Worm (Caenorhabditis elegans): ENCODE results near the gene aqp-12.
"Not testable (repeated sequence)": the region's sequence is repeated elsewhere in the genome, so short reads cannot be mapped to it uniquely, and the experiment has no call there.

aqp-12 gene

ce11 chrII:12202921-12203320, at the start of gene aqp-12:
aqp-12 (plus strand) TSS chrII:12203221.
- TF ChIP-seq hmg-4 (GFP tag; optimal IDR thresholded peaks at IDR 0.05): no peak
- TF ChIP-seq sea-1 (GFP tag; conservative IDR thresholded peaks at IDR 0.05): no peak
- TF ChIP-seq tra-4 (tag; optimal IDR thresholded peaks at IDR 0.05): no peak
- TF ChIP-seq ets-7 (tag; optimal IDR thresholded peaks at IDR 0.05): no peak
- TF ChIP-seq tbx-37 (GFP tag; conservative IDR thresholded peaks at IDR 0.05): no peak
- no peak for TF ChIP-seq ceh-13 (GFP tag; optimal IDR thresholded peaks at IDR 0.05)
- TF ChIP-seq hnd-1 (tag; optimal IDR thresholded peaks at IDR 0.05): no peak
- no peak for TF ChIP-seq hmbx-1 (tag; optimal IDR thresholded peaks at IDR 0.05)
- TF ChIP-seq pes-1 (GFP tag; IDR thresholded peaks at IDR 0.05): no peak
- no peak for TF ChIP-seq aly-1 (tag; optimal IDR thresholded peaks at IDR 0.05)
- TF ChIP-seq ama-1 (optimal IDR thresholded peaks at IDR 0.05): no peak
- no peak for TF ChIP-seq flt-1 (GFP tag; IDR thresholded peaks at IDR 0.05)
- no peak for TF ChIP-seq scrt-1 (GFP tag; IDR thresholded peaks at IDR 0.05)
- TF ChIP-seq tbx-11 (GFP tag; IDR thresholded peaks at IDR 0.05): no peak
- TF ChIP-seq B0310.2 (tag; optimal IDR thresholded peaks at IDR 0.05): no peak
- TF ChIP-seq ceh-36 (tag; optimal IDR thresholded peaks at IDR 0.05): no peak

- not testable (repeated sequence) for TF ChIP-seq hmbx-1, hnd-1, ets-7 (tag; optimal IDR thresholded peaks at IDR 0.05)
These were observed 48.8 kb upstream of the aqp-12 start, which contains the start of gene Y57A10A.5 for ce11 chrII:12154186-12154585. Y57A10A.5 (plus strand) TSS chrII:12154486.

ce11 chrII:12162997-12163396, 40.0 kb upstream of the aqp-12 start:
- TF ChIP-seq F13C5.2 (tag; optimal IDR thresholded peaks at IDR 0.05) (no peak), hnd-1 (tag; optimal IDR thresholded peaks at IDR 0.05) (no peak), sea-1 (GFP tag; conservative IDR thresholded peaks at IDR 0.05) (no peak), tbx-11 (GFP tag; IDR thresholded peaks at IDR 0.05) (no peak), tra-4 (tag; optimal IDR thresholded peaks at IDR 0.05) (no peak), B0310.2 (tag; optimal IDR thresholded peaks at IDR 0.05) (no peak), hmbx-1 (tag; optimal IDR thresholded peaks at IDR 0.05) (no peak), tbx-37 (GFP tag; conservative IDR thresholded peaks at IDR 0.05) (no peak), aly-1 (tag; optimal IDR thresholded peaks at IDR 0.05) (no peak), hmg-4 (GFP tag; optimal IDR thresholded peaks at IDR 0.05) (no peak), pes-1 (GFP tag; IDR thresholded peaks at IDR 0.05) (no peak), ceh-13 (GFP tag; optimal IDR thresholded peaks at IDR 0.05) (no peak), ama-1 (optimal IDR thresholded peaks at IDR 0.05) (no peak), scrt-1 (GFP tag; IDR thresholded peaks at IDR 0.05) (no peak), flt-1 (GFP tag; IDR thresholded peaks at IDR 0.05) (no peak), ceh-36 (tag; optimal IDR thresholded peaks at IDR 0.05) (no peak), ets-7 (tag; optimal IDR thresholded peaks at IDR 0.05) (no peak)

ce11 chrII:12164539-12164938, 38.5 kb upstream of the aqp-12 start, which contains the start of gene Y57A10A.8:
Y57A10A.8 (plus strand) TSS chrII:12164839.
- TF ChIP-seq ets-7 (tag; optimal IDR thresholded peaks at IDR 0.05); B0310.2 (tag; optimal IDR thresholded peaks at IDR 0.05); flt-1 (GFP tag; IDR thresholded peaks at IDR 0.05): not testable (repeated sequence)

- TF ChIP-seq flt-1 (GFP tag; IDR thresholded peaks at IDR 0.05): no peak
- TF ChIP-seq tbx-37 (GFP tag; conservative IDR thresholded peaks at IDR 0.05): no peak
- peak; percentile 92 for TF ChIP-seq ceh-36 (tag; optimal IDR thresholded peaks at IDR 0.05)
- no peak for TF ChIP-seq hmbx-1 (tag; optimal IDR thresholded peaks at IDR 0.05)
- TF ChIP-seq sea-1 (GFP tag; conservative IDR thresholded peaks at IDR 0.05): no peak
- TF ChIP-seq hmg-4 (GFP tag; optimal IDR thresholded peaks at IDR 0.05): no peak
- TF ChIP-seq hnd-1 (tag; optimal IDR thresholded peaks at IDR 0.05): no peak
- TF ChIP-seq F13C5.2 (tag; optimal IDR thresholded peaks at IDR 0.05): no peak
- TF ChIP-seq ceh-13 (GFP tag; optimal IDR thresholded peaks at IDR 0.05): no peak
These were observed 33.4 kb upstream of the aqp-12 start for ce11 chrII:12169487-12170128.

- TF ChIP-seq ets-7 (tag; optimal IDR thresholded peaks at IDR 0.05) (no peak), aly-1 (tag; optimal IDR thresholded peaks at IDR 0.05) (no peak), scrt-1 (GFP tag; IDR thresholded peaks at IDR 0.05) (no peak), ceh-36 (tag; optimal IDR thresholded peaks at IDR 0.05) (no peak), hnd-1 (tag; optimal IDR thresholded peaks at IDR 0.05) (no peak), pes-1 (GFP tag; IDR thresholded peaks at IDR 0.05) (no peak), hmg-4 (GFP tag; optimal IDR thresholded peaks at IDR 0.05) (no peak), hmbx-1 (tag; optimal IDR thresholded peaks at IDR 0.05) (no peak), flt-1 (GFP tag; IDR thresholded peaks at IDR 0.05) (no peak), tra-4 (tag; optimal IDR thresholded peaks at IDR 0.05) (no peak), sea-1 (GFP tag; conservative IDR thresholded peaks at IDR 0.05) (no peak), B0310.2 (tag; optimal IDR thresholded peaks at IDR 0.05) (no peak), ceh-13 (GFP tag; optimal IDR thresholded peaks at IDR 0.05) (no peak)
These were observed 30.7 kb upstream of the aqp-12 start, which contains the start of gene rol-1 for ce11 chrII:12172273-12172672. rol-1 (plus strand) TSS chrII:12172573.

- TF ChIP-seq F13C5.2 (tag; optimal IDR thresholded peaks at IDR 0.05) (no peak), ets-7 (tag; optimal IDR thresholded peaks at IDR 0.05) (no peak), tbx-11 (GFP tag; IDR thresholded peaks at IDR 0.05) (0 out of 2 replicates have a peak, but pooled peaks have one; percentile 21)
These were observed 27.6 kb upstream of the aqp-12 start for ce11 chrII:12175398-12175797.

ce11 chrII:12176521-12176920, 26.5 kb upstream of the aqp-12 start:
- no peak for TF ChIP-seq tbx-37 (GFP tag; conservative IDR thresholded peaks at IDR 0.05)
- TF ChIP-seq aly-1 (tag; optimal IDR thresholded peaks at IDR 0.05): no peak
- no peak for TF ChIP-seq hmg-4 (GFP tag; optimal IDR thresholded peaks at IDR 0.05)
- no peak for TF ChIP-seq tbx-11 (GFP tag; IDR thresholded peaks at IDR 0.05)
- no peak for TF ChIP-seq F13C5.2 (tag; optimal IDR thresholded peaks at IDR 0.05)
- TF ChIP-seq sea-1 (GFP tag; conservative IDR thresholded peaks at IDR 0.05): no peak
- TF ChIP-seq ets-7 (tag; optimal IDR thresholded peaks at IDR 0.05): no peak
- TF ChIP-seq flt-1 (GFP tag; IDR thresholded peaks at IDR 0.05): no peak
- no peak for TF ChIP-seq ceh-13 (GFP tag; optimal IDR thresholded peaks at IDR 0.05)
- no peak for TF ChIP-seq hnd-1 (tag; optimal IDR thresholded peaks at IDR 0.05)
- TF ChIP-seq ceh-36 (tag; optimal IDR thresholded peaks at IDR 0.05): no peak
- TF ChIP-seq tra-4 (tag; optimal IDR thresholded peaks at IDR 0.05): no peak
- TF ChIP-seq pes-1 (GFP tag; IDR thresholded peaks at IDR 0.05): no peak

All from whole organism, early embryonic.